Worm (Caenorhabditis elegans): ENCODE measurements around the gene gst-42.

ce11 chrX:11725646-11726045, 2.1 kb downstream of the gst-42 start:
- no peak for TF ChIP-seq him-1 (tag; optimal IDR thresholded peaks at IDR 0.05)
- no peak for TF ChIP-seq dao-5 (tag; optimal IDR thresholded peaks at IDR 0.05)
